Fruit fly (Drosophila melanogaster): ENCODE results near the gene CG42709.
A peak's percentile ranks its signal among the peaks of the same experiment; 100 is the strongest.

Gene CG42709

DNA sequence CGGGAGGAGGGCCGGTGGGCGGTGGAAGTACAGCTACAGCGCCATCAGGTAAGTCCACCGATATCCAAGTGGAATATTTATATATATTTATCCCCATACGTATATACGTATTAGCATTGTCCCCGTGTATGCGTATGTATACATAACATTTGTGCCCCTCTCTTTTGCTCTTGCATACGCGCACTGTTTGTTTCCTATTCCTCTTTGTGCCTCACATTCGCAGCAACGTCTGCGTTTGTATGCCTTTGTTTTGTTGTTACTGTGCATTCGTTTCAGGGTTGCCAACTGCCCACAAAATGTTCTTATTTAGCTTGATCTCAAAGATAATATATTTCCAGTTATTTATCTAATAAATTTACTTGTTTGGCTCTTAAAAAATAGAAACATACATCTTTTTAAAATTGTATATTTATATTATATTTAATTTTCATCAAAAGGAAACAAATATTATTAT lies 16.3 kb downstream of the CG42709 start (continued):
- peak; percentile 20 for TF ChIP-seq CG1602 (GFP tag; optimal IDR thresholded peaks at IDR 0.05)
- no peak for TF ChIP-seq fd102C (GFP tag; optimal IDR thresholded peaks at IDR 0.05)
- TF ChIP-seq HLH3B (GFP tag; IDR thresholded peaks at IDR 0.05) = peak; percentile 20; the same call in 1 of the 2 replicates
- no peak for TF ChIP-seq Kr (GFP tag; optimal IDR thresholded peaks at IDR 0.05)
- no peak for TF ChIP-seq HLH54F (GFP tag; optimal IDR thresholded peaks at IDR 0.05)
- peak; percentile 65 for TF ChIP-seq CG13424 (tag; optimal IDR thresholded peaks at IDR 0.05)
- TF ChIP-seq HLHmδ (GFP tag; optimal IDR thresholded peaks at IDR 0.05) = no peak
- no peak for TF ChIP-seq CG4820 (GFP tag; optimal IDR thresholded peaks at IDR 0.05)
- TF ChIP-seq CG14441 (GFP tag; IDR thresholded peaks at IDR 0.05) = 0 out of 2 replicates have a peak, but pooled peaks have one; percentile 14
- TF ChIP-seq CG2120 (GFP tag; optimal IDR thresholded peaks at IDR 0.05) = peak; percentile 40
- peak; percentile 32 for TF ChIP-seq caup (GFP tag; optimal IDR thresholded peaks at IDR 0.05; ENCODE audit: severe bottlenecking)
- peak; percentile 57 for TF ChIP-seq Ptx1 (GFP tag; IDR thresholded peaks at IDR 0.05)
- TF ChIP-seq CG30020 (tag; optimal IDR thresholded peaks at IDR 0.05) = peak; percentile 7
- peak; percentile 61 for TF ChIP-seq CG10543 (GFP tag; optimal IDR thresholded peaks at IDR 0.05)
- peak; percentile 73 for TF ChIP-seq gem (tag; optimal IDR thresholded peaks at IDR 0.05)
- TF ChIP-seq CG4404 (GFP tag; IDR thresholded peaks at IDR 0.05) = no peak
- TF ChIP-seq CG12219 (GFP tag; optimal IDR thresholded peaks at IDR 0.05) = peak; percentile 57
- peak; percentile 65 for TF ChIP-seq Six4 (GFP tag; optimal IDR thresholded peaks at IDR 0.05)
- peak; percentile 4 for TF ChIP-seq CG2202 (tag; optimal IDR thresholded peaks at IDR 0.05)
- TF ChIP-seq cg (GFP tag; optimal IDR thresholded peaks at IDR 0.05) = peak; percentile 81
- TF ChIP-seq NC2α (GFP tag; optimal IDR thresholded peaks at IDR 0.05) = no peak
- no peak for TF ChIP-seq lmd (GFP tag; IDR thresholded peaks at IDR 0.05)
- TF ChIP-seq sc (optimal IDR thresholded peaks at IDR 0.05) = no peak
- peak; percentile 27 for TF ChIP-seq sc (GFP tag; optimal IDR thresholded peaks at IDR 0.05)
- TF ChIP-seq unc-4 (GFP tag; IDR thresholded peaks at IDR 0.05; ENCODE audit: partially characterized antibody) = peak; percentile 17; the same call in 1 of the 2 replicates
- TF ChIP-seq CG15011 (GFP tag; optimal IDR thresholded peaks at IDR 0.05) = no peak
- peak; percentile 80 for TF ChIP-seq YL-1 (GFP tag; optimal IDR thresholded peaks at IDR 0.05)
- TF ChIP-seq CG14667 (GFP tag; IDR thresholded peaks at IDR 0.05) = no peak
- TF ChIP-seq CkIIα-i1 (GFP tag; IDR thresholded peaks at IDR 0.05) = no peak
- TF ChIP-seq slbo (GFP tag; IDR thresholded peaks at IDR 0.05) = peak; percentile 27; the same call in 1 of the 2 replicates
- TF ChIP-seq knrl (GFP tag; IDR thresholded peaks at IDR 0.05; ENCODE audit: partially characterized antibody) = no peak
- peak; percentile 37 for TF ChIP-seq Ssrp (tag; optimal IDR thresholded peaks at IDR 0.05)
- peak; percentile 65 for TF ChIP-seq Sox102F (GFP tag; optimal IDR thresholded peaks at IDR 0.05)
- TF ChIP-seq ems (GFP tag; optimal IDR thresholded peaks at IDR 0.05) = peak; percentile 27
- peak; percentile 90 for TF ChIP-seq sens (GFP tag)
- peak; percentile 40 for TF ChIP-seq trem (tag; optimal IDR thresholded peaks at IDR 0.05)
- TF ChIP-seq Blimp-1 (GFP tag; optimal IDR thresholded peaks at IDR 0.05) = peak; percentile 73
- peak; percentile 76 for TF ChIP-seq D19A (tag; optimal IDR thresholded peaks at IDR 0.05)
- TF ChIP-seq org-1 (GFP tag; optimal IDR thresholded peaks at IDR 0.05) = peak; percentile 12
- TF ChIP-seq corto (GFP tag; optimal IDR thresholded peaks at IDR 0.05) = no peak
- TF ChIP-seq run (tag; optimal IDR thresholded peaks at IDR 0.05) = peak; percentile 9
- TF ChIP-seq CG31224 (GFP tag; IDR thresholded peaks at IDR 0.05) = no peak
- TF ChIP-seq onecut (GFP tag; IDR thresholded peaks at IDR 0.05) = peak; percentile 40; the same call in 1 of the 2 replicates
- peak; percentile 65 for TF ChIP-seq CG17385 (GFP tag; optimal IDR thresholded peaks at IDR 0.05)
- no peak for TF ChIP-seq Atf-2 (GFP tag; optimal IDR thresholded peaks at IDR 0.05)
- peak; percentile 65 for TF ChIP-seq CG6765 (GFP tag; optimal IDR thresholded peaks at IDR 0.05)
- no peak for TF ChIP-seq Dref (GFP tag; IDR thresholded peaks at IDR 0.05)
- no peak for TF ChIP-seq bowl (GFP tag; IDR thresholded peaks at IDR 0.05)
- peak; percentile 11 for TF ChIP-seq CG13296 (GFP tag; optimal IDR thresholded peaks at IDR 0.05)
- TF ChIP-seq slp2 (GFP tag; optimal IDR thresholded peaks at IDR 0.05) = no peak
- TF ChIP-seq CG32532 (GFP tag; IDR thresholded peaks at IDR 0.05) = peak; percentile 66
